Worm (Caenorhabditis elegans) whole organism, late embryonic: ENCODE results near the gene M162.5.
"Not testable (repeated sequence)": the region's sequence is repeated elsewhere in the genome, so short reads cannot be mapped to it uniquely, and the experiment has no call there.

ENCODE experiments used
- F13H6.1 ChIP-seq: sonication (generic microtip); optimal IDR thresholded peaks from 2 replicates; lab custom pipeline; 2016; ENCODE audit warnings: missing genetic modification characterization, missing compliant biosample characterization
- K09A11.1 ChIP-seq: sonication (generic microtip); optimal IDR thresholded peaks from 2 replicates; lab custom pipeline; 2017; ENCODE audit warnings: antibody characterized with exemption, mild to moderate bottlenecking, missing genetic modification characterization, missing compliant biosample characterization; ENCODE audit not compliant: insufficient read depth
- Y22D7AL.16 ChIP-seq: sonication (generic microtip); optimal IDR thresholded peaks from 2 replicates; lab custom pipeline; 2016; ENCODE audit warnings: missing genetic modification characterization, missing compliant biosample characterization
- ceh-14 ChIP-seq: sonication (generic microtip); optimal IDR thresholded peaks from 2 replicates; lab custom pipeline; 2016; ENCODE audit warnings: missing genotype, missing genetic modification characterization, missing compliant biosample characterization
- ceh-18 ChIP-seq: sonication (generic microtip); optimal IDR thresholded peaks from 2 replicates; lab custom pipeline; 2016; ENCODE audit warnings: missing genetic modification characterization, missing compliant biosample characterization
- ceh-2 ChIP-seq: sonication (generic microtip); optimal IDR thresholded peaks from 2 replicates; lab custom pipeline; 2016; ENCODE audit warnings: missing genotype, missing genetic modification characterization, missing compliant biosample characterization
- ceh-24 ChIP-seq: sonication (generic microtip); optimal IDR thresholded peaks from 2 replicates; lab custom pipeline; 2016; ENCODE audit warnings: mild to moderate bottlenecking, missing genetic modification characterization, missing compliant biosample characterization
- ceh-30 ChIP-seq: fragments of 150-350 bp; optimal IDR thresholded peaks from 2 replicates; lab custom pipeline; 2014; ENCODE audit warnings: missing biosample characterization, missing genetic modification characterization
- ceh-45 ChIP-seq: fragments of 200-800 bp; sonication (Bioruptor generic); IDR thresholded peaks from 2 replicates; pipeline ENCODE4 v1.3.6; 2022; ENCODE audit warnings: missing genetic modification reagents, missing genetic modification characterization, missing compliant biosample characterization
- dmd-4 ChIP-seq: sonication (generic microtip); optimal IDR thresholded peaks from 2 replicates; lab custom pipeline; 2016; ENCODE audit warnings: borderline replicate concordance, missing genetic modification characterization, missing compliant biosample characterization
- dve-1 ChIP-seq: sonication (generic microtip); optimal IDR thresholded peaks from 2 replicates; lab custom pipeline; 2017; ENCODE audit warnings: antibody characterized with exemption, mild to moderate bottlenecking, missing genetic modification characterization, missing compliant biosample characterization
- elt-4 ChIP-seq: sonication (generic microtip); optimal IDR thresholded peaks from 2 replicates; lab custom pipeline; 2016; ENCODE audit warnings: missing genetic modification characterization, missing compliant biosample characterization
- ets-4 ChIP-seq: sonication (generic microtip); optimal IDR thresholded peaks from 2 replicates; lab custom pipeline; 2016; ENCODE audit warnings: missing genetic modification characterization, missing compliant biosample characterization
- fax-1 ChIP-seq: sonication (generic microtip); optimal IDR thresholded peaks from 2 replicates; lab custom pipeline; 2016; ENCODE audit warnings: missing genotype, missing genetic modification characterization, missing compliant biosample characterization
- fkh-6 ChIP-seq: sonication (generic microtip); optimal IDR thresholded peaks from 2 replicates; lab custom pipeline; 2016; ENCODE audit warnings: missing genetic modification characterization, missing compliant biosample characterization
- hlh-13 ChIP-seq: fragments of 200-800 bp; sonication (Bioruptor generic); optimal IDR thresholded peaks from 2 replicates; lab custom pipeline; 2018; ENCODE audit warnings: mild to moderate bottlenecking, missing genetic modification characterization, missing compliant biosample characterization
- hlh-6 ChIP-seq: sonication (generic microtip); optimal IDR thresholded peaks from 2 replicates; lab custom pipeline; 2016; ENCODE audit warnings: missing genotype, missing genetic modification characterization, missing compliant biosample characterization
- madf-2 ChIP-seq: sonication (generic microtip); optimal IDR thresholded peaks from 2 replicates; lab custom pipeline; 2017; ENCODE audit warnings: missing genetic modification characterization, missing compliant biosample characterization
- mec-3 ChIP-seq: sonication (generic microtip); optimal IDR thresholded peaks from 2 replicates; lab custom pipeline; 2016; ENCODE audit warnings: borderline replicate concordance, missing genetic modification characterization, missing compliant biosample characterization
- nfya-1 ChIP-seq: sonication (generic microtip); optimal IDR thresholded peaks from 2 replicates; lab custom pipeline; 2017; ENCODE audit warnings: missing genetic modification characterization, mild to moderate bottlenecking, missing compliant biosample characterization, antibody characterized with exemption, moderate library complexity
- npax-4 ChIP-seq: sonication (generic microtip); optimal IDR thresholded peaks from 2 replicates; lab custom pipeline; 2016; ENCODE audit warnings: missing genetic modification characterization, missing compliant biosample characterization
- odd-2 ChIP-seq: sonication (generic microtip); optimal IDR thresholded peaks from 2 replicates; lab custom pipeline; 2017; ENCODE audit warnings: antibody characterized with exemption, mild to moderate bottlenecking, missing genetic modification characterization, missing compliant biosample characterization
- pag-3 ChIP-seq: sonication (generic microtip); optimal IDR thresholded peaks from 2 replicates; lab custom pipeline; 2016; ENCODE audit warnings: missing compliant biosample characterization, missing genetic modification characterization, borderline replicate concordance
- pha-2 ChIP-seq: sonication (generic microtip); optimal IDR thresholded peaks from 2 replicates; lab custom pipeline; 2017; ENCODE audit warnings: mild to moderate bottlenecking, missing genetic modification characterization, missing compliant biosample characterization
- ref-2 ChIP-seq: sonication (generic microtip); optimal IDR thresholded peaks from 2 replicates; lab custom pipeline; 2016; ENCODE audit warnings: missing genetic modification characterization, missing compliant biosample characterization
- syd-9 ChIP-seq: sonication (generic microtip); optimal IDR thresholded peaks from 2 replicates; lab custom pipeline; 2016; ENCODE audit warnings: mild to moderate bottlenecking, missing genetic modification characterization, moderate library complexity, missing compliant biosample characterization
- tbx-2 ChIP-seq: sonication (generic microtip); optimal IDR thresholded peaks from 2 replicates; lab custom pipeline; 2016; ENCODE audit warnings: missing genetic modification characterization, missing compliant biosample characterization
- tbx-7 ChIP-seq: sonication (generic microtip); optimal IDR thresholded peaks from 2 replicates; lab custom pipeline; 2016; ENCODE audit warnings: missing genotype, missing genetic modification characterization, missing compliant biosample characterization
- unc-42 ChIP-seq: sonication (generic microtip); optimal IDR thresholded peaks from 2 replicates; lab custom pipeline; 2016; ENCODE audit warnings: missing genotype, missing genetic modification characterization, missing compliant biosample characterization
- unc-55 ChIP-seq: sonication (generic microtip); optimal IDR thresholded peaks from 2 replicates; lab custom pipeline; 2017; ENCODE audit warnings: missing biosample characterization, missing genetic modification reagents, missing genetic modification characterization

The M162.5 gene

ce11 chrV:19760751-19761150 lies at the start of gene M162.5:
M162.5 (plus strand) TSS chrV:19761051.
- TF ChIP-seq mec-3 (tag; lab: Kevin White, UChicago), result no peak
- TF ChIP-seq tbx-7, result no peak
- no peak for TF ChIP-seq hlh-13 (GFP tag; lab: Kevin White, UChicago)
- TF ChIP-seq odd-2 (tag; lab: Kevin White, UChicago), result no peak
- no peak for TF ChIP-seq pha-2 (tag; lab: Kevin White, UChicago)
- no peak for TF ChIP-seq dve-1 (tag; lab: Kevin White, UChicago)
- TF ChIP-seq ref-2 (tag; lab: Kevin White, UChicago), result no peak
- TF ChIP-seq ceh-14 (tag; lab: Kevin White, UChicago), result no peak
- TF ChIP-seq nfya-1 (tag; lab: Kevin White, UChicago), result no peak
- TF ChIP-seq Y22D7AL.16 (tag; lab: Kevin White, UChicago), result no peak
- no peak for TF ChIP-seq dmd-4
- TF ChIP-seq hlh-6 (tag; lab: Kevin White, UChicago), result no peak

DNA sequence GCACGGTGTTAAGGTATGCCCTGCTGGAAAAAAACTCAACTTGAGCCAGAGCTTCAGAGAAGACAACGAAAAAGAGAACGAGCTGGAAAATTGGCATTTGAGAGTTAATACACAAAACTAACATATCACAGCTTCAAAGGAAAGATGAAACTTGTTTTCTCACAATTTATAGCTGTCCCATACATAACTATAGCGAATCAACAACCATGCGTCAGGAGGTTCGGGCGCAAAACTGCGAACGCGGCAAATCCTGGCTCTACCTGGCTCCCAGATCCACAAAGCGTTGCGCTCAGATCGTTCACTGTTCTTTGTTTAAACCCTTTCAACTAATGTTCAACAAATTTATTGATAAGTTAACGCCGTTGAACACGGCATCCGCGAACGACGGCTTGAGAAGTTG lies 49.2 kb upstream of the M162.5 start, which contains the start of gene Y43F8C.23:
Gene Y43F8C.23 (minus strand): TSS at position 101 of the 400 bp plus-strand sequence.
- not testable (repeated sequence) for TF ChIP-seq npax-4, hlh-6, F13H6.1 (tag; lab: Kevin White, UChicago)

DNA sequence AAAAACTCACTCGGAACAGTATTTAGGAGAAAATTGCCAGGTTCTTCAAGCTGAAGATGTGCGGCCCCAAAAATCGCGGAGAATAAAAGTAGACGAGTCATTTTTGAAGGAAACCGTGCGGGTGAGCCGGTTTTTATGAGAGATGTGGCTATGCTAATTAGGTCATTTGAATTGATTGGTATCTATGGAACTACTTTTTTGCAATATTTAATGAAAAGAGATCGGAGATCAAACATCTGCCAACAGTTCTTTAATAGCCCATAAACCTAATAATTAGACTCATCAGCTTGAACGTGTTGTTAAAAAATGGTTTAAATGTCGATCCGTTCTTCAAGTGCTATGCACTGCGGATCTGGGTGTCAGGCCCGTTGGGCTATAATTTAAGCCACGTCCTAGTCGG lies 45.4 kb upstream of the M162.5 start, which contains the start of gene Y43F8C.16:
Gene Y43F8C.16 (minus strand): TSS at position 101 of the 400 bp plus-strand sequence.
- TF ChIP-seq ceh-30 (tag; lab: Kevin White, UChicago) (no peak), syd-9 (tag; lab: Kevin White, UChicago) (no peak)
- TF ChIP-seq, all 69 proteins: peak for 0

DNA sequence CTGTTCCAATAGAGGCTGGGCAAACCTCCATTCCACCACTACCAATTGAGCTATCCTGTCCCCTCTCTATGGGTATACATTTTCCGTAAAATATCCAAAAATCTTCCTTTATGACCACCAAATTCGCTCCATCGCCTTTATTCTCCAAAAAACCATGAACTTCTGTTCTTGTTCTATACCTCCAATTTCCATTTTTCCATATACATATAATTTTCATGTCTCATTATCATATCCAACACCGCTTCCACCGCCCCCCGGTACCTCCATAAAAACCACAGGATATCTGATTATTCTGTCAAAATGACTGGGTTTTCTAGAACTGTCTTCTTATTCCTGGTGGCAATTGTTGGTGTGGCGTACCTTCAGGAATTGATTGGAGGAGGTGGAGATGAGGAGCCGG lies 45.0 kb upstream of the M162.5 start, which contains the start of gene Y43F8C.17:
Gene Y43F8C.17 (plus strand): TSS at position 301 of the 400 bp plus-strand sequence.
- TF ChIP-seq ceh-18 (tag; lab: Kevin White, UChicago) (no peak), hlh-13 (GFP tag; lab: Kevin White, UChicago) (no peak), ceh-2 (no peak), fax-1 (tag; lab: Kevin White, UChicago) (no peak), fkh-6 (no peak), npax-4 (tag; lab: Kevin White, UChicago) (no peak), tbx-2 (tag; lab: Kevin White, UChicago) (no peak), ets-4 (tag; lab: Kevin White, UChicago) (no peak), unc-42 (no peak)

DNA sequence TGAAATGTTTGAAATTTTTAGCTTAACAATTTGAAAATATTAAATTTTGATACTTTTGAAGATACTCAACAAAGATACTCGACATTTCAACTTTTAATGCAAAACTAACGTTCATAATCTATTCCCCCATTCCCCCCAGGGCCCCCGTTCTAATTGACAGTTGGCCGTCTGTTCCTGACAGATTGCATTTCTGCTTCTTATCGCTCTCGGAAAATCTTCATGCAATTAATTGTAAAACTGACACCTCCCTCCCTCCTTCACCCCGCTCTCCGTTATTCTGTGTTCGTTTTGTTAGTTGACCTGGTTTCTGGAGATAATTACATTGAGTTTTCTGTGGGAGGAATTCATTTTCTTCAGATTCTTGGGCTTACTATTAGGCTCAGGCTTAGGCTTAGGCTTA lies 42.9 kb upstream of the M162.5 start:
- no peak for TF ChIP-seq ceh-30 (tag; lab: Kevin White, UChicago)
- peak; percentile 91 for TF ChIP-seq unc-55 (GFP tag; lab: Kevin White, UChicago)

ce11 chrV:19718660-19719059 lies 42.2 kb upstream of the M162.5 start:
- TF ChIP-seq fax-1 (tag; lab: Kevin White, UChicago) (no peak), dmd-4 (no peak), ceh-2 (no peak), ref-2 (tag; lab: Kevin White, UChicago) (no peak), madf-2 (tag; lab: Kevin White, UChicago) (no peak), ceh-45 (GFP tag; lab: Robert Waterston, UW) (no peak), pag-3 (tag; lab: Kevin White, UChicago) (no peak), mec-3 (tag; lab: Kevin White, UChicago) (no peak), tbx-7 (no peak), elt-4 (no peak)

DNA sequence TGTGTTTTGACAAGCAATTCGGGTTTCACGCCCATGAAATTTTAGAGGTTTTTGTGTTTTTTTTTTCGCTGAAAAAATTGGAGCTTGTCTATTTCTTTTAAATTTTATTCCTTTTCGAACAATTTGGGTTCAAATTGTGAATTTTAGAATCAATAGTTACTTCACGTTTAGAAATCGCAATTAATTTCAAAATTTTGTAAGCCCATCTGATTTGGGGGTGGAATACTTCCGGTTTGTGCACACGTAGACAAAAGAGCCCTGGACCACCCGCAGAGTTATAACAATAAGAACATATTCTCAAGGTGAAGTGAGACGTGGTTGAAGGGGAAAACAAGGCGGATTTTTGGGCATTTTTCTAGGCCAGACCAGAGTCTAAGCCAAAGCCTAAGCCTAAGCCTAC lies 41.6 kb upstream of the M162.5 start, which contains the start of gene Y116F11A.6:
Gene Y116F11A.6 (plus strand): TSS at position 301 of the 400 bp plus-strand sequence.
- TF ChIP-seq ceh-24, result no peak
- TF ChIP-seq K09A11.1 (tag; lab: Kevin White, UChicago), result no peak
- no peak for TF ChIP-seq unc-42
- TF ChIP-seq madf-2 (tag; lab: Kevin White, UChicago), result no peak
